Fruit fly (Drosophila melanogaster) whole organism, wandering third instar larva: ENCODE results near the gene CG1635.

Experiments used
- CG9705 ChIP-seq: fragments of 200-800 bp; sonication (Bioruptor generic); optimal IDR thresholded peaks from 2 replicates; lab custom pipeline; 2018; ENCODE audit warnings: missing biosample characterization, mild to moderate bottlenecking, missing genetic modification characterization
- Hnf4 ChIP-seq: fragments of 200-800 bp; sonication (Bioruptor generic); optimal IDR thresholded peaks from 2 replicates; lab custom pipeline; 2016; ENCODE audit warnings: missing biosample characterization, mild to moderate bottlenecking, missing genetic modification characterization
- Jra ChIP-seq: sonication (Bioruptor generic); optimal IDR thresholded peaks from 2 replicates; lab custom pipeline; 2016; ENCODE audit warnings: missing biosample characterization, missing genetic modification characterization
- Myc ChIP-seq: fragments of >200 bp; optimal IDR thresholded peaks from 2 replicates; lab custom pipeline; 2017
- Rel ChIP-seq, 2 experiments: fragments of 200-800 bp; sonication (Bioruptor generic) in 1 of 2; optimal IDR thresholded peaks; 2 replicates in 1 of 2; 3 replicates in 1 of 2; lab custom pipeline; 2016 to 2019; ENCODE audit warnings: mild to moderate bottlenecking in 2 of 2, missing biosample characterization in 2 of 2, missing genetic modification characterization in 2 of 2, moderate library complexity in 1 of 2
- fru ChIP-seq: fragments of 200-800 bp; sonication (Bioruptor generic); optimal IDR thresholded peaks from 3 replicates; lab custom pipeline; 2016; ENCODE audit warnings: missing biosample characterization, mild to moderate bottlenecking, missing genetic modification characterization
- h ChIP-seq: fragments of 200-800 bp; sonication (Bioruptor generic); optimal IDR thresholded peaks from 3 replicates; lab custom pipeline; 2016; ENCODE audit warnings: missing biosample characterization, mild to moderate bottlenecking, missing genetic modification characterization
- lola ChIP-seq: fragments of >200 bp; optimal IDR thresholded peaks from 2 replicates; lab custom pipeline; 2017; ENCODE audit warnings: missing biosample characterization, missing genetic modification characterization
- pan ChIP-seq: fragments of >200 bp; optimal IDR thresholded peaks from 2 replicates; lab custom pipeline; 2017

DNA sequence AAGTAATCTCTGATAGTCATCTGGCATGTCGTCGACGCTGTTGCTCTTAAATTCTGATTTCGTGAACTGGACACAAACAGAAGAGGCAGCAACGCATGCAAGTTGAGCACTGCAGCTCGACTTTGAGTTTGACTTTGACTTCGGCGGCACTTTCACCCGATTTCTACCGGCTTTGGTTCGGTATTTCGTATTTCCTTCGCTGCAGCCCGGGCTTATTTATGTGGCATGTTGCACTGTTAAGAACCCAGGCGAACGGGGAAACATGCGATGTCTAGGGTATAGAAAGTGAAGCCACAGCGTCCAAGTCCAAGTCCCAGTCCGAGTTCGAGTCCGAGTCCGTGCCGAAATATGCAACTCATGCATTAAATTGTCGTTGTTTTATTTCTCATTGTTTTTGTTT lies 24.3 kb upstream of the CG1635 start:
- no peak for TF ChIP-seq Jra (GFP tag; lab: Kevin White, UChicago)
- TF ChIP-seq Hnf4 (GFP tag; lab: Kevin White, UChicago): no peak
- TF ChIP-seq Rel (GFP tag; optimal IDR thresholded peaks at IDR 0.05; lab: Kevin White, UChicago): no peak
- no peak for TF ChIP-seq Rel (tag; optimal IDR thresholded peaks at IDR 0.05; lab: Kevin White, UChicago)
- no peak for TF ChIP-seq lola (GFP tag; lab: Kevin White, UChicago)
- no peak for TF ChIP-seq CG9705 (GFP tag; lab: Kevin White, UChicago)
- no peak for TF ChIP-seq h (GFP tag; lab: Kevin White, UChicago)
- TF ChIP-seq fru (GFP tag; lab: Kevin White, UChicago): no peak
- no peak for TF ChIP-seq pan (lab: Kevin White, UChicago)
- TF ChIP-seq Myc (lab: Kevin White, UChicago): no peak
